Worm (Caenorhabditis elegans): ENCODE measurements around the gene ugt-48.

Gene ugt-48

DNA sequence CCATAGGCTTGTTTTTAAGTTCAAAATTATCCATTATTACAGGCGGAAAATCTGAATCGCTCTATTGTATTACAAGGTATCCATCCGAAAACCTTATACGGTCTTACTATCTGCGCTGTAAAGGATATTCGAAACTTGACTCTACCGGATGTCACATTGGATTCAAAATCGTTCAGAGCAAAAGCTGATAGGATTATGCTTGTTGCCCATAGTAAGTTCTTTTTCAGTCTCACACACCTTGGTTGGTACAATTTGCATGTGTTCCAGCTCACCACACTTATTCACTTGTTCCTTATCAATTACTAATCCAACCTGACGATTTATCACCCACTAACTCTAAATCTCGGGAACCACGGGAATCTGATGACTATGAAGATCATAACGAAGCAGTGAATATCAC, 20.2 kb downstream of the ugt-48 start:
- TF ChIP-seq unc-62 (GFP tag; optimal IDR thresholded peaks at IDR 0.05 in 1 of 2) (peak in 1 of 2 experiments; percentile 92), unc-62 (tag; optimal IDR thresholded peaks at IDR 0.05) (no peak), pqm-1 (tag; optimal IDR thresholded peaks at IDR 0.05) (no peak), F26F4.8 (GFP tag; conservative IDR thresholded peaks at IDR 0.05) (no peak)

DNA sequence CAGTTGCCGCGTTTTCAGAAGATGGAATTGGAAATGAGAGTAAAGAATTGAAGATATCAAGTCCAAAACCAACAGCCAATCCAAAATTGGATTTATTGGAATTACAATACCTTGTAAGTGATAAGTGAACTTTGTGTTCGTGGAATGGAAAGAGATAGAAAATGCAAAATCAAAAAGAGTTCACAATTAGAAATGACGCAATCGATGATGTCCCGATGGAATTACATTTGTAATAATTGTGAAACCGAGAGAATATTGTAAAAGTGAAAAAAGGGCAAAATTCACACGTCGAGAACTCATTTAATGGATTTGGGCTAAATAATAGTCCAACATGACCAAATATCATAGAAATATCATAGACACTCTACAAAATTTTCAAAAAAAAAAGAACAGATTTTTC, 22.7 kb downstream of the ugt-48 start:
- no peak for TF ChIP-seq madf-9 (GFP tag; conservative IDR thresholded peaks at IDR 0.05)
- TF ChIP-seq unc-62 (GFP tag; optimal IDR thresholded peaks at IDR 0.05 in 1 of 2) = peak in 1 of 2 experiments; percentile 80
- TF ChIP-seq unc-62 (tag; optimal IDR thresholded peaks at IDR 0.05) = no peak
- TF ChIP-seq aha-1 (tag) = peak; percentile 80

DNA sequence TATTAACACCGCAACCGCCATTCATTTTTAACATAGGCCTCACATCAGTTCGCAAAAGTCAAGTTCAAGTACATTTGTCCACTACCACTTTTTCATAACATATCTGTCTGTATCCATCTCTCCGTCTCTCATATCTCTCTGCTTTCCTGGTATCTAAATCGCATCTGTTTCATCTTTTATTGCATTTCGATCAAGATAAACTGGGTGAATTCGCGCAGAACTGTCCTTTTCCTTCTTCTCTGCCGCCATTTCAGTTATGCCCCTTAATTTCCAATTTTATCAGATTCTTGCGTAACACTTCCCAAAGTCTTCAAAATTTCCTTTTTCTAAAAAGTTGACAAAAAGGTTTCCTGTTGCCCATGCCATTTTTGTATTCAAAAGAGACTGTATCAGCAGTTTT, 24.6 kb downstream of the ugt-48 start:
- no peak for TF ChIP-seq hlh-30 (tag; optimal IDR thresholded peaks at IDR 0.05; ENCODE audit: insufficient read depth)
- TF ChIP-seq ZK546.5 (tag; optimal IDR thresholded peaks at IDR 0.05) = no peak
- no peak for TF ChIP-seq duxl-1 (tag; optimal IDR thresholded peaks at IDR 0.05; ENCODE audit: poor library complexity)
- TF ChIP-seq Y5F2A.4 (GFP tag; optimal IDR thresholded peaks at IDR 0.05) = no peak
- TF ChIP-seq fkh-10 (GFP tag; optimal IDR thresholded peaks at IDR 0.05) = no peak
- no peak for TF ChIP-seq dmd-8 (GFP tag; IDR thresholded peaks at IDR 0.05)
- TF ChIP-seq unc-62 (GFP tag; optimal IDR thresholded peaks at IDR 0.05 in 1 of 2) = peak in 1 of 2 experiments; percentile 83
- no peak for TF ChIP-seq unc-62 (tag; optimal IDR thresholded peaks at IDR 0.05)
- TF ChIP-seq nhr-28 (tag; optimal IDR thresholded peaks at IDR 0.05) = peak; percentile 22
- no peak for TF ChIP-seq Y75B8A.6 (GFP tag; IDR thresholded peaks at IDR 0.05)
- TF ChIP-seq zip-2 (tag; optimal IDR thresholded peaks at IDR 0.05) = no peak
- no peak for TF ChIP-seq unc-130 (GFP tag; optimal IDR thresholded peaks at IDR 0.05)
- TF ChIP-seq ztf-7 (tag; optimal IDR thresholded peaks at IDR 0.05) = no peak

DNA sequence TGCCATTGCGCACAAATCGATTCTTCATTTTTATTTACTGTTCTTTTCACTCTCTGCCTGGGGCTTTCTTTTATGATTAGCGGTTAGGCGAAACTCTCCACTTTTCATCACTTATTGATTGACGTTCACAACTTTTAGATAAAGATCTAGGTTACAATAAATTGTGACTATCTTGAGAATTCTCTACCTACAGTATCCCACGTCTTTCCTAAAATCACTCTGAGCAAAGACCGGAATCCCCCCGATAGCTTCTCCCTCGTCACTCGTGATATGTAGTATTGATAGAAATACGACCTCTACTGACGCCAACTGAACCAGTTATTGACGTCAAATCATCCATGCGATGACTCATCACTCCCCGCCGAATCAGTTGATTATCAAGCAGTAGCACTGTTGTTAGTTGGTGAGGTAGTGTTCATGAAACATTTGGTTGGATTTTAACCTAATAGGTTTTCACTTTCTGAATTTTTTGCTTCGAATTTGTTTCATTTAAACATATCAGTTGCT, 26.1 kb downstream of the ugt-48 start, which contains the start of gene hir-1:
Gene hir-1, plus strand, starts transcription at position 405 of the 507 bp plus-strand sequence.
- TF ChIP-seq Y48G9A.11 (GFP tag; IDR thresholded peaks at IDR 0.05) = no peak
- TF ChIP-seq F44E2.7 (GFP tag; IDR thresholded peaks at IDR 0.05) = no peak
- TF ChIP-seq lsy-2 (tag; optimal IDR thresholded peaks at IDR 0.05) = peak in 1 of 2 experiments; percentile 4
- 0 out of 2 replicates have a peak, but pooled peaks have one; percentile 22 for TF ChIP-seq T26A8.4 (GFP tag; IDR thresholded peaks at IDR 0.05)
- TF ChIP-seq aha-1 (tag) = peak; percentile 97
- no peak for TF ChIP-seq dmd-9 (GFP tag; IDR thresholded peaks at IDR 0.05)
- TF ChIP-seq dve-1 (tag; optimal IDR thresholded peaks at IDR 0.05; ENCODE audit: insufficient read depth) = no peak

DNA sequence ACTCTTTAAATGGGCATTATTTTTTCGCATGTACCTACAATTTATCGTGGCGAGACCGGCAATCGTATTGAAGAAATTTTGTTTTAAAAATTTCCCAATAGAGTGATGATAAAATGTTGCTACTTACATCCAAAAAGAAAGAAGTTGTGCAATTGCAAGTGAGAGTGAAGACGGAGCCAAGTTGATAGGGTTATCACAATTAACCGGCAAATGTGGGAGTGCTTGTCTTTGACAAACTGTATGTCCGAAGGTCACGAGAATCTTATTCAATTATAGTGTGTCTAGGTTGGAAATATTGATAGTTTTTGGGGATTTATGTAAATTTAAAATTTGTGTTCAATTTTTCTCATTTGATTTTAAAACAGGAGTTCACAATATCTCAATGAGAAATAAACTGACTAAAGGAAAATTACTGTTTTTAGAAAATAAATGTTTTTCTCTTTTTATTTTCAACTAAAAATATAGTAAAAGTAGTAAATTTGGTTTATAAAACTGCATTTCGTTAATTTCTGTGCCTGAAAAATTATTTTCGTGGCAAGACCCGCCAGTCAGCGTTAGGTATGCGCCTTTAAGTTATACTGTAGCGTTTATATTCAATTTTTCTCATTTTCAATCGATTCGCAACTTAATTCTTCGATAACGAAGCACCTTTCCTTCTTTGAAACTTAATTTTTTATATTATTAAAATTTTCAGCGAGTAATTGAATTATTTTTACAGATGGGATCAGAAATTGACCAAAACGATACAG, 34.1 kb downstream of the ugt-48 start, which contains the start of the genes hpo-15 and mms-19:
Gene hpo-15, minus strand, starts transcription at position 201 of the 749 bp plus-strand sequence.
Gene mms-19, plus strand, starts transcription at position 719 of the 749 bp plus-strand sequence.
- peak; percentile 4 for TF ChIP-seq aha-1 (tag)
- TF ChIP-seq pqm-1 (tag; optimal IDR thresholded peaks at IDR 0.05) = peak; percentile 36
- no peak for TF ChIP-seq nhr-102 (tag; optimal IDR thresholded peaks at IDR 0.05)
- TF ChIP-seq ZK546.5 (tag; optimal IDR thresholded peaks at IDR 0.05) = no peak
- TF ChIP-seq duxl-1 (tag; optimal IDR thresholded peaks at IDR 0.05; ENCODE audit: poor library complexity) = no peak
- peak; percentile 53 for TF ChIP-seq dmd-6 (GFP tag; IDR thresholded peaks at IDR 0.05)
- TF ChIP-seq sdz-12 (GFP tag; optimal IDR thresholded peaks at IDR 0.05) = no peak
- peak; percentile 27 for TF ChIP-seq hlh-30 (tag; optimal IDR thresholded peaks at IDR 0.05; ENCODE audit: insufficient read depth)
- no peak for TF ChIP-seq dmd-9 (GFP tag; IDR thresholded peaks at IDR 0.05)
- peak; percentile 41 for TF ChIP-seq dve-1 (tag; optimal IDR thresholded peaks at IDR 0.05; ENCODE audit: insufficient read depth)
- TF ChIP-seq set-16 (GFP tag; IDR thresholded peaks at IDR 0.05) = no peak
- peak; percentile 73 for TF ChIP-seq nhr-28 (tag; optimal IDR thresholded peaks at IDR 0.05)

DNA sequence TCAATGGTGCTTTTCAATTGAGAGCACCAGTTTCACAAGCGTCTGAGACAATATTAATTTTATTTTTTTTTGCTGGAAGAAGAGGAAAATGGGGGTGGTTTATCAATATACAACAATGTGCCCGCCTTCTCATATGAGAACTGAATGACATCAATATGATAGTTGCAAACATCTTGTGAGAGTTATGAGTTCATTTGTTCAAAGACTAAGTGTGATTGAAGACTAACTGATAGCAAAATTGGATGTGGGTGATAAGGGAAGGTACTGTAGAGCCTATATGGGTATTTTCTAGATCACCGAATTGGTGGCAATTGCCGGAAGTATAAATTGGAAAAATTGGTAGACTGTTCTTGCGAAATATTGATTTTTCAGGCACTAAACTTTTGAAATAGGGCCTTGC, 35.3 kb downstream of the ugt-48 start:
- peak; percentile 94 for TF ChIP-seq dmd-6 (GFP tag; IDR thresholded peaks at IDR 0.05)
- no peak for TF ChIP-seq F26F4.8 (GFP tag; conservative IDR thresholded peaks at IDR 0.05)
- TF ChIP-seq F49E8.2 (tag; optimal IDR thresholded peaks at IDR 0.05; ENCODE audit: borderline replicate concordance) = no peak
- TF ChIP-seq aly-2 (tag; optimal IDR thresholded peaks at IDR 0.05) = no peak
- no peak for TF ChIP-seq ceh-82 (tag; optimal IDR thresholded peaks at IDR 0.05)
- no peak for TF ChIP-seq nhr-11 (tag; optimal IDR thresholded peaks at IDR 0.05)
- TF ChIP-seq set-16 (GFP tag; IDR thresholded peaks at IDR 0.05) = no peak
- no peak for TF ChIP-seq ztf-7 (tag; optimal IDR thresholded peaks at IDR 0.05)
- TF ChIP-seq mxl-2 (GFP tag; conservative IDR thresholded peaks at IDR 0.05) = no peak
- TF ChIP-seq R02D3.7 (tag; optimal IDR thresholded peaks at IDR 0.05) = no peak
- no peak for TF ChIP-seq zfp-2 (tag; optimal IDR thresholded peaks at IDR 0.05)
- no peak for TF ChIP-seq saeg-2 (GFP tag; IDR thresholded peaks at IDR 0.05)
- no peak for TF ChIP-seq Y105C5A.15 (GFP tag; IDR thresholded peaks at IDR 0.05)
- TF ChIP-seq arid-1 (GFP tag; conservative IDR thresholded peaks at IDR 0.05) = no peak
- peak; percentile 85 for TF ChIP-seq nhr-28 (tag; optimal IDR thresholded peaks at IDR 0.05)
- no peak for TF ChIP-seq lin-39 (tag; optimal IDR thresholded peaks at IDR 0.05)
- no peak for TF ChIP-seq ctbp-1 (GFP tag; IDR thresholded peaks at IDR 0.05)
